Fruit fly (Drosophila melanogaster) whole organism, wandering third instar larva: ENCODE results near the gene CG11986.

Source experiments
- CrebA ChIP-seq: fragments of 200-800 bp; sonication (Bioruptor generic); optimal IDR thresholded peaks from 2 replicates; lab custom pipeline; 2016; ENCODE audit warnings: missing biosample characterization, mild to moderate bottlenecking, missing genetic modification characterization, borderline replicate concordance
- Dfd ChIP-seq: fragments of >200 bp; optimal IDR thresholded peaks from 2 replicates; lab custom pipeline; 2017; ENCODE audit warnings: missing biosample characterization, missing genetic modification characterization
- N ChIP-seq: fragments of >200 bp; optimal IDR thresholded peaks from 2 replicates; lab custom pipeline; 2018; ENCODE audit warnings: missing biosample characterization, missing external identifiers, missing genetic modification characterization

dm6 chr3R:9008202-9008601 is 7.0 kb upstream of the CG11986 start, which contains the start of gene CG11983:
- TF ChIP-seq N (GFP tag; lab: Kevin White, UChicago) (no peak), CrebA (no peak), Dfd (no peak)
